Worm (Caenorhabditis elegans) whole organism, L4 larva: ENCODE data around the gene cyld-1.

Experiments used
- D1046.2 ChIP-seq: fragments of 200-800 bp; sonication (Bioruptor generic); IDR thresholded peaks from 2 replicates; pipeline ENCODE4 v1.3.6; 2022; ENCODE audit warnings: missing genetic modification characterization, missing compliant biosample characterization
- F37D6.2 ChIP-seq: sonication (generic microtip); optimal IDR thresholded peaks from 2 replicates; lab custom pipeline; 2016; ENCODE audit warnings: mild to moderate bottlenecking, missing genetic modification characterization, missing compliant biosample characterization
- F44E2.7 ChIP-seq: fragments of 200-800 bp; sonication (Bioruptor generic); IDR thresholded peaks from 2 replicates; pipeline ENCODE4 v2.1.2; 2022; ENCODE audit warnings: missing genetic modification characterization, missing compliant biosample characterization
- F49E8.2 ChIP-seq: sonication (generic microtip); optimal IDR thresholded peaks from 2 replicates; lab custom pipeline; 2016; ENCODE audit warnings: missing compliant biosample characterization, mild to moderate bottlenecking, missing genetic modification characterization, borderline replicate concordance
- R02D3.7 ChIP-seq: fragments of 150-350 bp; sonication (generic microtip); optimal IDR thresholded peaks from 3 replicates; lab custom pipeline; 2014; ENCODE audit warnings: missing biosample characterization, missing genetic modification characterization
- T20F7.1 ChIP-seq: fragments of 200-800 bp; sonication (Bioruptor generic); optimal IDR thresholded peaks from 2 replicates; lab custom pipeline; 2018; ENCODE audit warnings: mild to moderate bottlenecking, missing genetic modification characterization, missing compliant biosample characterization
- Y105C5A.15 ChIP-seq: fragments of 200-800 bp; sonication (Bioruptor generic); IDR thresholded peaks from 2 replicates; pipeline ENCODE4 v1.3.6; 2022; ENCODE audit warnings: missing genetic modification characterization, missing compliant biosample characterization
- Y48G9A.11 ChIP-seq: fragments of 200-800 bp; sonication (Bioruptor generic); IDR thresholded peaks from 2 replicates; pipeline ENCODE4 v1.3.6; 2022; ENCODE audit warnings: missing genetic modification reagents, missing genetic modification characterization, missing compliant biosample characterization
- Y75B8A.6 ChIP-seq: fragments of 200-800 bp; sonication (Bioruptor generic); IDR thresholded peaks from 2 replicates; pipeline ENCODE4 v1.3.6; 2022; ENCODE audit warnings: missing genetic modification reagents, missing genetic modification characterization, missing compliant biosample characterization
- aha-1 ChIP-seq: fragments of 150-350 bp; peaks from one replicate; lab custom pipeline; 2014; ENCODE audit warnings: missing biosample characterization, missing genetic modification characterization
- aly-2 ChIP-seq: sonication (generic microtip); optimal IDR thresholded peaks from 2 replicates; lab custom pipeline; 2018; ENCODE audit warnings: missing biosample characterization, missing genetic modification characterization
- attf-4 ChIP-seq: sonication (generic microtip); optimal IDR thresholded peaks from 3 replicates; lab custom pipeline; 2017; ENCODE audit warnings: missing biosample characterization, missing genetic modification characterization
- ceh-28 ChIP-seq: fragments of 150-350 bp; optimal IDR thresholded peaks from 2 replicates; lab custom pipeline; 2014; ENCODE audit warnings: missing biosample characterization, missing genetic modification reagents, missing genetic modification characterization
- ceh-82 ChIP-seq: sonication (generic microtip); optimal IDR thresholded peaks from 2 replicates; lab custom pipeline; 2017; ENCODE audit warnings: missing biosample characterization, missing genetic modification characterization
- daf-16 ChIP-seq, 3 experiments: sonication (generic microtip); optimal IDR thresholded peaks; 2 replicates each; lab custom pipeline; 2016 to 2017; ENCODE audit warnings: missing genetic modification characterization in 3 of 3, missing genetic modification reagents in 3 of 3, mild to moderate bottlenecking in 2 of 3, missing compliant biosample characterization in 2 of 3, missing biosample characterization in 1 of 3, moderate library complexity in 1 of 3
- daf-19 ChIP-seq: fragments of 200-800 bp; sonication (Bioruptor generic); conservative IDR thresholded peaks from 2 replicates; pipeline ENCODE4 v1.3.6; 2022; ENCODE audit warnings: missing genetic modification characterization, missing compliant biosample characterization
- dmd-6 ChIP-seq: fragments of 200-800 bp; sonication (Bioruptor generic); IDR thresholded peaks from 2 replicates; pipeline ENCODE4 v1.3.6; 2022; ENCODE audit warnings: missing genetic modification reagents, missing genetic modification characterization, missing compliant biosample characterization
- dve-1 ChIP-seq: sonication (generic microtip); optimal IDR thresholded peaks from 2 replicates; lab custom pipeline; 2017; ENCODE audit warnings: antibody characterized with exemption, mild to moderate bottlenecking, missing genetic modification characterization, missing compliant biosample characterization; ENCODE audit not compliant: insufficient read depth
- egl-27 ChIP-seq: sonication (generic microtip); optimal IDR thresholded peaks from 3 replicates; lab custom pipeline; 2017; ENCODE audit warnings: missing biosample characterization, missing genetic modification reagents, missing genetic modification characterization
- egl-43 ChIP-seq: fragments of 200-800 bp; sonication (Bioruptor generic); IDR thresholded peaks from 2 replicates; pipeline ENCODE4 v1.3.6; 2022; ENCODE audit warnings: missing genetic modification reagents, missing genetic modification characterization, missing compliant biosample characterization
- hif-1 ChIP-seq, 2 experiments: sonication (generic microtip); optimal IDR thresholded peaks; 2 replicates each; lab custom pipeline; 2016 to 2017; ENCODE audit warnings: missing compliant biosample characterization in 2 of 2, missing genetic modification characterization in 2 of 2, missing genetic modification reagents in 2 of 2, missing genotype in 2 of 2, mild to moderate bottlenecking in 1 of 2
- hlh-11 ChIP-seq: fragments of 200-800 bp; sonication (Bioruptor generic); optimal IDR thresholded peaks from 2 replicates; lab custom pipeline; 2018; ENCODE audit warnings: mild to moderate bottlenecking, missing genetic modification characterization, missing compliant biosample characterization
- hlh-30 ChIP-seq: sonication (generic microtip); optimal IDR thresholded peaks from 2 replicates; lab custom pipeline; 2017; ENCODE audit warnings: antibody characterized with exemption, mild to moderate bottlenecking, missing genetic modification characterization, missing compliant biosample characterization; ENCODE audit not compliant: insufficient read depth
- hmg-1.1 ChIP-seq: fragments of 200-800 bp; sonication (Bioruptor generic); IDR thresholded peaks from 2 replicates; pipeline ENCODE4 v1.3.6; 2022; ENCODE audit warnings: missing genetic modification reagents, missing genetic modification characterization, missing compliant biosample characterization
- lim-7 ChIP-seq: fragments of 200-800 bp; sonication (Bioruptor generic); IDR thresholded peaks from 2 replicates; pipeline ENCODE4 v1.3.6; 2022; ENCODE audit warnings: missing genetic modification characterization, missing compliant biosample characterization
- lin-1 ChIP-seq: fragments of 200-800 bp; sonication (Bioruptor generic); IDR thresholded peaks from 2 replicates; pipeline ENCODE4 v1.3.6; 2022; ENCODE audit warnings: missing genetic modification reagents, missing genetic modification characterization, missing compliant biosample characterization
- lin-13 ChIP-seq: fragments of 150-350 bp; optimal IDR thresholded peaks from 2 replicates; lab custom pipeline; 2014; ENCODE audit warnings: missing biosample characterization, missing genetic modification reagents, missing genetic modification characterization
- lin-15B ChIP-seq: fragments of 150-350 bp; sonication (generic microtip); optimal IDR thresholded peaks from 3 replicates; lab custom pipeline; 2014; ENCODE audit warnings: missing biosample characterization, missing genetic modification characterization
- lin-29 ChIP-seq: fragments of 200-800 bp; sonication (Bioruptor generic); IDR thresholded peaks from 2 replicates; pipeline ENCODE4 v1.3.6; 2022; ENCODE audit warnings: missing genetic modification reagents, missing genetic modification characterization, missing compliant biosample characterization
- mdt-29 ChIP-seq: fragments of 200-800 bp; sonication (Bioruptor generic); IDR thresholded peaks from 2 replicates; pipeline ENCODE4 v1.3.6; 2022; ENCODE audit warnings: missing genetic modification reagents, missing genetic modification characterization, missing compliant biosample characterization
- mes-2 ChIP-seq: sonication (generic microtip); optimal IDR thresholded peaks from 2 replicates; lab custom pipeline; 2016; ENCODE audit warnings: missing genotype, mild to moderate bottlenecking, missing genetic modification characterization, missing compliant biosample characterization; ENCODE audit not compliant: poor library complexity, severe bottlenecking
- mxl-2 ChIP-seq: fragments of 200-800 bp; sonication (Bioruptor generic); conservative IDR thresholded peaks from 2 replicates; pipeline ENCODE4 v1.3.6; 2022; ENCODE audit warnings: missing genetic modification reagents, missing genetic modification characterization, missing compliant biosample characterization
- nhr-102 ChIP-seq: sonication (generic microtip); optimal IDR thresholded peaks from 2 replicates; lab custom pipeline; 2016; ENCODE audit warnings: mild to moderate bottlenecking, missing genetic modification characterization, moderate library complexity, missing compliant biosample characterization
- nhr-28 ChIP-seq: fragments of 150-350 bp; optimal IDR thresholded peaks from 2 replicates; lab custom pipeline; 2014; ENCODE audit warnings: missing biosample characterization, missing genetic modification characterization
- nhr-41 ChIP-seq: fragments of 200-800 bp; sonication (Bioruptor generic); IDR thresholded peaks from 2 replicates; pipeline ENCODE4 v1.3.6; 2022; ENCODE audit warnings: missing genetic modification reagents, missing genetic modification characterization, missing compliant biosample characterization
- nhr-42 ChIP-seq: fragments of 200-800 bp; sonication (Bioruptor generic); IDR thresholded peaks from 2 replicates; pipeline ENCODE4 v1.3.6; 2022; ENCODE audit warnings: missing genetic modification characterization, missing compliant biosample characterization
- php-3 ChIP-seq: fragments of 200-800 bp; sonication (Bioruptor generic); IDR thresholded peaks from 2 replicates; pipeline ENCODE4 v1.3.6; 2022; ENCODE audit warnings: missing genetic modification reagents, missing genetic modification characterization, missing compliant biosample characterization
- saeg-2 ChIP-seq: fragments of 200-800 bp; sonication (Bioruptor generic); IDR thresholded peaks from 2 replicates; pipeline ENCODE4 v1.3.6; 2022; ENCODE audit warnings: missing genetic modification reagents, missing genetic modification characterization, missing compliant biosample characterization
- sdz-12 ChIP-seq: fragments of 200-800 bp; sonication (Bioruptor generic); optimal IDR thresholded peaks from 2 replicates; lab custom pipeline; 2018; ENCODE audit warnings: mild to moderate bottlenecking, missing genetic modification characterization, missing compliant biosample characterization
- set-16 ChIP-seq: fragments of 200-800 bp; sonication (Bioruptor generic); IDR thresholded peaks from 2 replicates; pipeline ENCODE4 v1.3.6; 2022; ENCODE audit warnings: missing genetic modification reagents, missing genetic modification characterization, missing compliant biosample characterization
- skn-1 ChIP-seq: fragments of 150-350 bp; optimal IDR thresholded peaks from 2 replicates; lab custom pipeline; 2014; ENCODE audit warnings: missing biosample characterization, missing genetic modification characterization
- spr-1 ChIP-seq: sonication (generic microtip); optimal IDR thresholded peaks from 2 replicates; lab custom pipeline; 2016; ENCODE audit warnings: mild to moderate bottlenecking, missing genetic modification characterization, missing compliant biosample characterization
- tag-97 ChIP-seq: fragments of 200-800 bp; sonication (Bioruptor generic); IDR thresholded peaks from 2 replicates; pipeline ENCODE4 v1.3.6; 2022; ENCODE audit warnings: missing genetic modification characterization, missing compliant biosample characterization
- unc-130 ChIP-seq: sonication (generic microtip); optimal IDR thresholded peaks from 2 replicates; lab custom pipeline; 2016; ENCODE audit warnings: missing genetic modification reagents, missing genetic modification characterization, missing compliant biosample characterization
- zag-1 ChIP-seq: fragments of 150-350 bp; optimal IDR thresholded peaks from 2 replicates; lab custom pipeline; 2014; ENCODE audit warnings: missing biosample characterization, missing genetic modification characterization
- zfp-2 ChIP-seq: sonication (generic microtip); optimal IDR thresholded peaks from 2 replicates; lab custom pipeline; 2016; ENCODE audit warnings: mild to moderate bottlenecking, missing genetic modification characterization, missing compliant biosample characterization
- zfp-3 ChIP-seq: fragments of 200-800 bp; sonication (Bioruptor generic); conservative IDR thresholded peaks from 2 replicates; pipeline ENCODE4 v1.3.6; 2022; ENCODE audit warnings: missing genetic modification reagents, missing genetic modification characterization, missing compliant biosample characterization
- zip-2 ChIP-seq: fragments of 150-350 bp; optimal IDR thresholded peaks from 2 replicates; lab custom pipeline; 2014; ENCODE audit warnings: missing biosample characterization, missing genetic modification characterization
- ztf-7 ChIP-seq: fragments of 150-350 bp; optimal IDR thresholded peaks from 2 replicates; lab custom pipeline; 2014; ENCODE audit warnings: missing biosample characterization, missing genetic modification characterization

The cyld-1 gene

DNA sequence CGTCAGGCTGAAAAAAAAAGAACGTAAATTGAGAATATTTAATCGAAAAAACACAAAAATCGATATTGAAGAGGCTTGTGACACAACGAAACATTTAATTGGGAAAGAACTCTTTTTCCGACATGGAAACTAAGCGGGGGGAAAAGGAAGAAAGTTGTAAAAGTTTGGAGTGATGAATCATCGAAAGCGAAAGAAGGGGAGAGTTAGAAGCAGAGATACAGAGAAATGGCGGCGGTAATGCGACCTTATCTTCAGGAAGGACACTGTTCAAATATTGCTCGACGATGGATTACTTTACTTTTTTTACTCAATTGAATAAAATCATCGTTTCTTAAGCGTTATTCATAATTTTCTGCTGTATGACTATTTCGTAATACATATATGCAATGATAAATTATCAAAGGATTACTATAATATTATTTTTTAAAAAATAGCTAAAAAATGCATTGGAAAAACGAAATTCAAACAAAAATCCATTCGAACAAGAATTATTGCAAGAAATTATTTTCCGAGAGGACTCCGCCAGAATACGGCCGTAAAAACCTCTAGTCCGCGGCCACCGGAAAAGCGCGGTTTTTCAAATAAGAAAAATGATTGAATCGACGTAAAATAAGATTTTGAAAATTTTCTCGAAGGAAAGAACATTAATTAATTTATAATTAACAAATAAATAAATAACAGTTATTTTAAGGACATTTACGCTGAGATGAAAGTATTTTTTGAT, 42.5 kb downstream of the cyld-1 start, which contains the start of gene dhhc-4 (continued):
- TF ChIP-seq hlh-30 (tag; lab: Kevin White, UChicago), result peak; percentile 20
- TF ChIP-seq F44E2.7, result no peak
- TF ChIP-seq spr-1, result no peak
- TF ChIP-seq php-3, result no peak; the same call in 1 of the 2 replicates
- no peak for TF ChIP-seq aly-2
- TF ChIP-seq D1046.2 (GFP tag; lab: Robert Waterston, UW), result no peak
- TF ChIP-seq nhr-41 (GFP tag; lab: Robert Waterston, UW), result no peak
- peak; percentile 19 for TF ChIP-seq F37D6.2 (tag; lab: Kevin White, UChicago)
- peak; percentile 89 for TF ChIP-seq unc-130 (GFP tag; lab: Kevin White, UChicago)
- TF ChIP-seq tag-97, result 0 out of 2 replicates have a peak, but pooled peaks have one; percentile 58
- TF ChIP-seq daf-19 (GFP tag; lab: Robert Waterston, UW), result 0 out of 2 replicates have a peak, but pooled peaks have one; percentile 14
- no peak for TF ChIP-seq Y105C5A.15 (GFP tag; lab: Robert Waterston, UW)
- no peak for TF ChIP-seq saeg-2
- peak; percentile 11 for TF ChIP-seq T20F7.1 (GFP tag; lab: Kevin White, UChicago)
- TF ChIP-seq set-16 (GFP tag; lab: Robert Waterston, UW), result no peak
- no peak for TF ChIP-seq lim-7 (GFP tag; lab: Robert Waterston, UW)
- TF ChIP-seq daf-16 (GFP tag; optimal IDR thresholded peaks at IDR 0.05; lab: Kevin White, UChicago), result peak in 1 of 2 experiments; percentile 10
- no peak for TF ChIP-seq daf-16 (tag; optimal IDR thresholded peaks at IDR 0.05; lab: Kevin White, UChicago)
- no peak for TF ChIP-seq ztf-7 (tag; lab: Kevin White, UChicago)
- no peak for TF ChIP-seq nhr-28 (tag; lab: Kevin White, UChicago)
- TF ChIP-seq attf-4, result no peak
- TF ChIP-seq Y48G9A.11 (GFP tag; lab: Robert Waterston, UW), result peak; percentile 54; the same call in 1 of the 2 replicates
- no peak for TF ChIP-seq zip-2 (tag; lab: Kevin White, UChicago)
- TF ChIP-seq mdt-29 (GFP tag; lab: Robert Waterston, UW), result no peak
- no peak for TF ChIP-seq Y75B8A.6 (GFP tag; lab: Robert Waterston, UW)
- no peak for TF ChIP-seq nhr-42 (GFP tag; lab: Robert Waterston, UW)
- no peak for TF ChIP-seq F49E8.2
- TF ChIP-seq hmg-1.1 (GFP tag; lab: Robert Waterston, UW), result no peak
- 0 out of 2 replicates have a peak, but pooled peaks have one; percentile 22 for TF ChIP-seq zfp-3 (GFP tag; lab: Robert Waterston, UW)
- TF ChIP-seq hif-1 (tag; optimal IDR thresholded peaks at IDR 0.05; lab: Kevin White, UChicago), result peak in 1 of 2 experiments; percentile 91
- no peak for TF ChIP-seq dmd-6
- TF ChIP-seq sdz-12 (GFP tag; lab: Kevin White, UChicago), result peak; percentile 54
- TF ChIP-seq nhr-102 (tag; lab: Kevin White, UChicago), result peak; percentile 57
- no peak for TF ChIP-seq mxl-2 (GFP tag; lab: Robert Waterston, UW)
- no peak for TF ChIP-seq dve-1 (tag; lab: Kevin White, UChicago)
- peak; percentile 99 for TF ChIP-seq mes-2
- TF ChIP-seq egl-27, result no peak
- TF ChIP-seq lin-15B (tag; lab: Kevin White, UChicago), result no peak
- TF ChIP-seq lin-13 (GFP tag; lab: Kevin White, UChicago), result no peak
- TF ChIP-seq ceh-82 (tag; lab: Kevin White, UChicago), result no peak
- TF ChIP-seq R02D3.7 (tag; lab: Kevin White, UChicago), result no peak
- no peak for TF ChIP-seq zfp-2
- TF ChIP-seq skn-1, result no peak
- TF ChIP-seq aha-1 (tag; lab: Kevin White, UChicago), result peak; percentile 13
- TF ChIP-seq zag-1 (tag; lab: Kevin White, UChicago), result no peak
- no peak for TF ChIP-seq ceh-28 (tag; lab: Kevin White, UChicago)
- TF ChIP-seq lin-1 (GFP tag; lab: Robert Waterston, UW), result no peak
- TF ChIP-seq hlh-11 (tag; lab: Kevin White, UChicago), result no peak
- TF ChIP-seq lin-29 (GFP tag; lab: Robert Waterston, UW), result no peak
- TF ChIP-seq egl-43 (GFP tag; lab: Robert Waterston, UW), result no peak
